Worm (Caenorhabditis elegans): ENCODE measurements around the gene T25B6.5.

DNA sequence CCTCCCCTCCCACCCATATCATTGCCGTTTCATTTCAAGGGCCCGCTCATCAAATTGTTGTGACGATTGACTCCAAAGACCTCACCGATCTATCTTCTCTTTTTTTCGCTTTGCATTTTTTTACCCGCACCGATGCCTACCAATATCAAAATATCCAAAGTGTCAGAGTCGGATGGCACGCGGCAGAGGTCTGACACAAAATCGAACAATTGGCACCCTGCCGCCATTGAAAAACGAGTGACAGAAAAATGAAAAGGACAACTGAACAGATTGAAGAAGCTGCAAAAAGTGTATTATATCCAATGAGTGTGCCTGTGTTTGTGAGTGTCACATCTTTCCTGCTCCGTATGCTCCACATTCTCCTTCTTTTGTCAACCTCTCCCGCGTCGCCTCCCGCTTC, 35.1 kb downstream of the T25B6.5 start:
- TF ChIP-seq hmg-11 (tag; optimal IDR thresholded peaks at IDR 0.05): no peak
- no peak for TF ChIP-seq ztf-4 (tag; optimal IDR thresholded peaks at IDR 0.05)
- TF ChIP-seq zag-1 (tag; optimal IDR thresholded peaks at IDR 0.05): no peak
- no peak for TF ChIP-seq unc-39 (tag; optimal IDR thresholded peaks at IDR 0.05)
- TF ChIP-seq ZK546.5 (tag; optimal IDR thresholded peaks at IDR 0.05): no peak
- no peak for TF ChIP-seq pqm-1 (tag; optimal IDR thresholded peaks at IDR 0.05)
- TF ChIP-seq nhr-12 (tag; optimal IDR thresholded peaks at IDR 0.05): no peak
- no peak for TF ChIP-seq elt-3 (tag; optimal IDR thresholded peaks at IDR 0.05)
- TF ChIP-seq fkh-10 (GFP tag; optimal IDR thresholded peaks at IDR 0.05): no peak
- no peak for TF ChIP-seq unc-62 (GFP tag; optimal IDR thresholded peaks at IDR 0.05)
- no peak for TF ChIP-seq sea-2 (GFP tag; optimal IDR thresholded peaks at IDR 0.05)

All from whole organism, L3 larva.